Worm (Caenorhabditis elegans) whole organism, L1 larva: ENCODE measurements around the gene laf-1.

Experiments used
- C16A3.4 ChIP-seq: fragments of 150-350 bp; optimal IDR thresholded peaks from 2 replicates; lab custom pipeline; 2014; ENCODE audit warnings: missing biosample characterization, missing genetic modification characterization
- C34B4.2 ChIP-seq: sonication (generic microtip); optimal IDR thresholded peaks from 2 replicates; lab custom pipeline; 2017; ENCODE audit warnings: mild to moderate bottlenecking, missing genetic modification characterization, missing compliant biosample characterization
- F16B12.6 ChIP-seq: fragments of 150-350 bp; optimal IDR thresholded peaks from 2 replicates; lab custom pipeline; 2014; ENCODE audit warnings: missing biosample characterization, missing genetic modification characterization
- Y116A8C.19 ChIP-seq: sonication (generic microtip); optimal IDR thresholded peaks from 2 replicates; lab custom pipeline; 2016; ENCODE audit warnings: missing compliant biosample characterization, missing genetic modification characterization, borderline replicate concordance
- blmp-1 ChIP-seq: fragments of 150-350 bp; optimal IDR thresholded peaks from 2 replicates; lab custom pipeline; 2014; ENCODE audit warnings: missing biosample characterization, missing genetic modification characterization
- ceh-90 ChIP-seq: sonication (generic microtip); optimal IDR thresholded peaks from 2 replicates; lab custom pipeline; 2016; ENCODE audit warnings: missing genetic modification characterization, missing compliant biosample characterization
- ces-1 ChIP-seq: fragments of 150-350 bp; optimal IDR thresholded peaks from 2 replicates; lab custom pipeline; 2014; ENCODE audit warnings: missing biosample characterization, missing genetic modification reagents, missing genetic modification characterization
- dpl-1 ChIP-seq, 3 experiments: fragments of 150-350 bp in 2 of 3; sonication (generic microtip) in 1 of 3; optimal IDR thresholded peaks; 2 replicates each; lab custom pipeline; 2014 to 2017; ENCODE audit warnings: missing biosample characterization in 3 of 3, missing genetic modification characterization in 3 of 3, missing genetic modification reagents in 3 of 3
- dsc-1 ChIP-seq: sonication (generic microtip); optimal IDR thresholded peaks from 2 replicates; lab custom pipeline; 2016; ENCODE audit warnings: mild to moderate bottlenecking, missing genetic modification characterization, missing compliant biosample characterization
- efl-1 ChIP-seq, 4 experiments: fragments of 150-350 bp; optimal IDR thresholded peaks in 3 of 4; peaks in 1 of 4; 1 replicate in 1 of 4; 2 replicates in 3 of 4; lab custom pipeline; 2014; ENCODE audit warnings: missing biosample characterization in 2 of 4, missing genetic modification characterization in 2 of 4, missing genetic modification reagents in 2 of 4
- efl-3 ChIP-seq: fragments of 200-800 bp; sonication (Bioruptor generic); optimal IDR thresholded peaks from 2 replicates; lab custom pipeline; 2018; ENCODE audit warnings: mild to moderate bottlenecking, missing genetic modification characterization, missing compliant biosample characterization
- egl-27 ChIP-seq, 2 experiments: fragments of 150-350 bp in 1 of 2; sonication (generic microtip); optimal IDR thresholded peaks; 3 replicates each; lab custom pipeline; 2017 to 2018; ENCODE audit warnings: missing biosample characterization in 2 of 2, missing genetic modification characterization in 2 of 2, missing genetic modification reagents in 2 of 2
- elt-3 ChIP-seq, 6 experiments: fragments of 150-350 bp in 1 of 6; sonication (generic microtip); optimal IDR thresholded peaks; 2 replicates each; lab custom pipeline; 2017 to 2018; ENCODE audit warnings: missing biosample characterization in 6 of 6, missing genetic modification characterization in 6 of 6, inconsistent platforms in 1 of 6
- fkh-4 ChIP-seq: sonication (generic microtip); optimal IDR thresholded peaks from 2 replicates; lab custom pipeline; 2016; ENCODE audit warnings: missing compliant biosample characterization, missing genetic modification characterization, borderline replicate concordance
- fkh-8 ChIP-seq: sonication (generic microtip); optimal IDR thresholded peaks from 2 replicates; lab custom pipeline; 2016; ENCODE audit warnings: mild to moderate bottlenecking, missing genetic modification characterization, missing compliant biosample characterization
- grh-1 ChIP-seq: fragments of 200-800 bp; sonication (Bioruptor generic); IDR thresholded peaks from 2 replicates; pipeline ENCODE4 v1.3.6; 2022; ENCODE audit warnings: missing genetic modification reagents, missing genetic modification characterization, missing compliant biosample characterization
- hlh-17 ChIP-seq: fragments of 200-800 bp; sonication (Bioruptor generic); optimal IDR thresholded peaks from 2 replicates; lab custom pipeline; 2018; ENCODE audit warnings: missing genetic modification characterization, mild to moderate bottlenecking, missing compliant biosample characterization, moderate library complexity, borderline replicate concordance
- hlh-4 ChIP-seq: sonication (generic microtip); optimal IDR thresholded peaks from 2 replicates; lab custom pipeline; 2016; ENCODE audit warnings: mild to moderate bottlenecking, missing genetic modification characterization, missing compliant biosample characterization
- irx-1 ChIP-seq: sonication (generic microtip); optimal IDR thresholded peaks from 2 replicates; lab custom pipeline; 2016; ENCODE audit warnings: missing genetic modification characterization, missing compliant biosample characterization
- isw-1 ChIP-seq: fragments of 200-800 bp; sonication (Bioruptor generic); IDR thresholded peaks from 2 replicates; pipeline ENCODE4 v1.3.6; 2022; ENCODE audit warnings: missing genetic modification characterization, missing compliant biosample characterization
- jun-1 ChIP-seq: fragments of 150-350 bp; optimal IDR thresholded peaks from 2 replicates; lab custom pipeline; 2014; ENCODE audit warnings: missing biosample characterization, missing genetic modification reagents, missing genetic modification characterization
- lin-13 ChIP-seq: fragments of 150-350 bp; optimal IDR thresholded peaks from 2 replicates; lab custom pipeline; 2014; ENCODE audit warnings: missing biosample characterization, missing genetic modification reagents, missing genetic modification characterization
- lin-14 ChIP-seq: fragments of 200-800 bp; sonication (Bioruptor generic); optimal IDR thresholded peaks from 2 replicates; lab custom pipeline; 2018; ENCODE audit warnings: mild to moderate bottlenecking, missing genetic modification characterization, moderate library complexity, missing compliant biosample characterization
- lin-15B ChIP-seq: fragments of 150-350 bp; sonication (generic microtip); optimal IDR thresholded peaks from 3 replicates; lab custom pipeline; 2014; ENCODE audit warnings: missing biosample characterization, missing genetic modification characterization
- lin-35 ChIP-seq, 2 experiments: fragments of 150-350 bp; optimal IDR thresholded peaks; 2 replicates each; lab custom pipeline; 2014; ENCODE audit warnings: missing biosample characterization in 2 of 2, missing genetic modification characterization in 2 of 2, missing genetic modification reagents in 2 of 2
- lin-39 ChIP-seq: fragments of 150-350 bp; optimal IDR thresholded peaks from 2 replicates; lab custom pipeline; 2014; ENCODE audit warnings: missing biosample characterization, missing genetic modification reagents, missing genetic modification characterization
- lir-3 ChIP-seq: sonication (generic microtip); optimal IDR thresholded peaks from 2 replicates; lab custom pipeline; 2016; ENCODE audit warnings: mild to moderate bottlenecking, missing genetic modification characterization, moderate library complexity, missing compliant biosample characterization; ENCODE audit not compliant: poor library complexity
- lsy-2 ChIP-seq, 2 experiments: fragments of 150-350 bp; optimal IDR thresholded peaks; 2 replicates each; lab custom pipeline; 2014; ENCODE audit warnings: missing biosample characterization in 2 of 2, missing genetic modification characterization in 2 of 2
- mdl-1 ChIP-seq, 2 experiments: fragments of 150-350 bp; optimal IDR thresholded peaks; 2 replicates each; lab custom pipeline; 2014 to 2017; ENCODE audit warnings: missing biosample characterization in 2 of 2, missing genetic modification characterization in 2 of 2, inconsistent platforms in 1 of 2
- mef-2 ChIP-seq: fragments of 150-350 bp; optimal IDR thresholded peaks from 2 replicates; lab custom pipeline; 2014; ENCODE audit warnings: missing biosample characterization, missing genetic modification characterization
- mep-1 ChIP-seq: fragments of 150-350 bp; optimal IDR thresholded peaks from 2 replicates; lab custom pipeline; 2014; ENCODE audit warnings: missing biosample characterization, missing genetic modification characterization
- nhr-11 ChIP-seq: fragments of 150-350 bp; optimal IDR thresholded peaks from 2 replicates; lab custom pipeline; 2014; ENCODE audit warnings: missing biosample characterization, missing genetic modification characterization
- nhr-19 ChIP-seq: fragments of 200-800 bp; sonication (Bioruptor generic); conservative IDR thresholded peaks from 2 replicates; pipeline ENCODE4 v1.3.6; 2022; ENCODE audit warnings: missing genetic modification characterization, missing compliant biosample characterization
- nhr-20 ChIP-seq: sonication (generic microtip); optimal IDR thresholded peaks from 2 replicates; lab custom pipeline; 2016; ENCODE audit warnings: mild to moderate bottlenecking, missing genetic modification characterization, missing compliant biosample characterization
- nhr-237 ChIP-seq: fragments of 150-350 bp; optimal IDR thresholded peaks from 2 replicates; lab custom pipeline; 2014; ENCODE audit warnings: missing biosample characterization, missing genetic modification characterization
- nhr-47 ChIP-seq: sonication (generic microtip); optimal IDR thresholded peaks from 2 replicates; lab custom pipeline; 2016; ENCODE audit warnings: mild to moderate bottlenecking, missing genetic modification characterization, moderate library complexity, missing compliant biosample characterization
- nhr-71 ChIP-seq: sonication (generic microtip); optimal IDR thresholded peaks from 2 replicates; lab custom pipeline; 2016; ENCODE audit warnings: mild to moderate bottlenecking, missing genetic modification characterization, moderate library complexity, missing compliant biosample characterization
- nhr-76 ChIP-seq: sonication (generic microtip); optimal IDR thresholded peaks from 2 replicates; lab custom pipeline; 2017; ENCODE audit warnings: missing biosample characterization, missing genetic modification characterization
- nhr-85 ChIP-seq: sonication (generic microtip); peaks from one replicate; lab custom pipeline; 2016; ENCODE audit warnings: missing genetic modification characterization, inconsistent platforms, missing compliant biosample characterization
- nhr-90 ChIP-seq: sonication (generic microtip); optimal IDR thresholded peaks from 2 replicates; lab custom pipeline; 2016; ENCODE audit warnings: mild to moderate bottlenecking, missing genetic modification characterization, missing compliant biosample characterization; ENCODE audit not compliant: poor library complexity
- skn-1 ChIP-seq: fragments of 150-350 bp; optimal IDR thresholded peaks from 2 replicates; lab custom pipeline; 2014; ENCODE audit warnings: missing biosample characterization, missing genetic modification characterization
- snu-23 ChIP-seq: sonication (generic microtip); optimal IDR thresholded peaks from 2 replicates; lab custom pipeline; 2016; ENCODE audit warnings: missing genetic modification characterization, missing compliant biosample characterization
- swsn-7 ChIP-seq: sonication (generic microtip); optimal IDR thresholded peaks from 2 replicates; lab custom pipeline; 2016; ENCODE audit warnings: missing genetic modification characterization, missing compliant biosample characterization
- tbx-2 ChIP-seq: sonication (generic microtip); optimal IDR thresholded peaks from 2 replicates; lab custom pipeline; 2016; ENCODE audit warnings: missing genetic modification characterization, missing compliant biosample characterization
- unc-130 ChIP-seq: fragments of 150-350 bp; optimal IDR thresholded peaks from 2 replicates; lab custom pipeline; 2017; ENCODE audit warnings: missing biosample characterization, missing genetic modification characterization, inconsistent platforms
- xbp-1 ChIP-seq: sonication (generic microtip); optimal IDR thresholded peaks from 2 replicates; lab custom pipeline; 2016; ENCODE audit warnings: missing genetic modification characterization, missing compliant biosample characterization
- ztf-4 ChIP-seq: fragments of 150-350 bp; optimal IDR thresholded peaks from 2 replicates; lab custom pipeline; 2014; ENCODE audit warnings: missing biosample characterization, missing genetic modification characterization

The laf-1 gene

DNA sequence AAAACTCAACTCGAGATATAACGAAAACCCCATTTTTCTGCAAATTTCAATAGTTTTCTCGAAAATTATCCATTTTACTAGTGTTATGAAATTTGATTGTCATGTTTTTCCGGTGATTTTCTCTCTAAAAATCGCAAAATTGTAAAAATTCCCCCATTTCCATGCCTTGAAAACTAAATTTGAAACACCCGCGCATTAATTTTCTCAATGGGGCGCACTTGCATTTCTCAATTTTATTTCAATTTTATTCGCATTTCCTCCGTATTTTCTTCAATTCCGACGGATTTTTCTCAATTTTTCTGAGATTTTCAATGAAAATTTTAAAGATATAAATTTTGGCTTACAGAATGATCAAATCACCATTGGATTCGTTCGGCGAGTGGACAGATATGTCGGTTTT, 26.2 kb upstream of the laf-1 start, which contains the start of gene Y71H2AM.3 (continued):
- TF ChIP-seq ces-1 (GFP tag; lab: Kevin White, UChicago) (no peak), nhr-76 (tag; lab: Kevin White, UChicago) (no peak), nhr-19 (peak; percentile 51), nhr-71 (tag; lab: Kevin White, UChicago) (peak; percentile 66), fkh-8 (tag; lab: Kevin White, UChicago) (peak; percentile 40), jun-1 (tag; lab: Kevin White, UChicago) (peak; percentile 11), C34B4.2 (tag; lab: Kevin White, UChicago) (no peak), lin-35 (GFP tag; optimal IDR thresholded peaks at IDR 0.05; lab: Kevin White, UChicago) (peak; percentile 95 to 96), isw-1 (GFP tag; lab: Robert Waterston, UW) (no peak; the same call in 1 of the 2 replicates), irx-1 (tag; lab: Kevin White, UChicago) (no peak), hlh-4 (tag; lab: Kevin White, UChicago) (no peak), lin-39 (no peak), egl-27 (tag; optimal IDR thresholded peaks at IDR 0.05; lab: Kevin White, UChicago) (no peak), dpl-1 (GFP tag; optimal IDR thresholded peaks at IDR 0.05; lab: Kevin White, UChicago) (peak; percentile 92 to 94 (median 93)), mdl-1 (tag; optimal IDR thresholded peaks at IDR 0.05; lab: Kevin White, UChicago) (no peak), mef-2 (no peak), lin-15B (tag; lab: Kevin White, UChicago) (peak; percentile 48), lir-3 (tag; lab: Kevin White, UChicago) (no peak), efl-1 (optimal IDR thresholded peaks at IDR 0.05; lab: Kevin White, UChicago) (peak; percentile 95 to 96), efl-1 (GFP tag; optimal IDR thresholded peaks at IDR 0.05 in 1 of 2; lab: Kevin White, UChicago) (peak; percentile 95 to 99), lsy-2 (tag; optimal IDR thresholded peaks at IDR 0.05; lab: Kevin White, UChicago) (peak; percentile 67 to 75), dsc-1 (tag; lab: Kevin White, UChicago) (peak; percentile 62), efl-3 (no peak), mep-1 (peak; percentile 70)
- TF ChIP-seq, all 84 proteins: peak for 30

DNA sequence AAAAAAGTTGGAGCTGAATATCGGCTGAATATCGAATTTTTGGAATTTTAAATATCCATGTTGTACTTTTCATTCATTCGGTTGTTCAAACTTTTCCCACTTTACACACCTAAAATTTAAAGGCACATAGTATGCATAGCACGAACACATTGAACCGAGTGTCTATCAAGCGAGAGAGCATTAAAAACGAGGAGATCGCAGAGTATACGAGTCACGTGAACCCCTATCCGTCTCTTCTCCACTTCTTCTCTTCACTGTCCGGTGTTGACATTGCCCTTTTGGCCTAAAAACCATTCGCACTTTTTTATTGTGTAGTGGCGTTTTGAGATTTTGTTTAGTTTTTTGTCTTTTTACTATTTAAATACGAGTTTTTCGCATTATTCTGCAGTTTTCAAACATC, 25.6 kb upstream of the laf-1 start:
- TF ChIP-seq blmp-1 (tag; lab: Kevin White, UChicago): peak; percentile 61
- TF ChIP-seq lin-14: peak; percentile 90
- peak; percentile 40 for TF ChIP-seq ztf-4
- peak; percentile 14 for TF ChIP-seq skn-1 (tag; lab: Kevin White, UChicago)
- TF ChIP-seq snu-23 (GFP tag; lab: Kevin White, UChicago): peak; percentile 87
- TF ChIP-seq dsc-1 (tag; lab: Kevin White, UChicago): peak; percentile 37
- peak; percentile 78 for TF ChIP-seq nhr-85 (tag; lab: Kevin White, UChicago)
- TF ChIP-seq C16A3.4 (tag; lab: Kevin White, UChicago): peak; percentile 62
- TF ChIP-seq F16B12.6 (tag; lab: Kevin White, UChicago): peak; percentile 54
- TF ChIP-seq ces-1 (GFP tag; lab: Kevin White, UChicago): no peak
- peak; percentile 36; the same call in 1 of the 2 replicates for TF ChIP-seq grh-1 (GFP tag; lab: Robert Waterston, UW)
- TF ChIP-seq swsn-7 (tag; lab: Kevin White, UChicago): peak; percentile 55
- TF ChIP-seq mdl-1 (tag; optimal IDR thresholded peaks at IDR 0.05; lab: Kevin White, UChicago): peak in 1 of 2 experiments; percentile 74
- TF ChIP-seq irx-1 (tag; lab: Kevin White, UChicago): peak; percentile 19
- peak; percentile 76 to 79 for TF ChIP-seq lsy-2 (tag; optimal IDR thresholded peaks at IDR 0.05; lab: Kevin White, UChicago)
- TF ChIP-seq ceh-90: no peak
- TF ChIP-seq isw-1 (GFP tag; lab: Robert Waterston, UW): no peak
- peak; percentile 42 for TF ChIP-seq nhr-90 (tag; lab: Kevin White, UChicago)
- peak; percentile 72 for TF ChIP-seq lin-13 (GFP tag; lab: Kevin White, UChicago)
- TF ChIP-seq nhr-237 (tag; lab: Kevin White, UChicago): no peak
- TF ChIP-seq dpl-1 (GFP tag; optimal IDR thresholded peaks at IDR 0.05; lab: Kevin White, UChicago): peak; percentile 65 to 78 (median 77)
- peak; percentile 86 for TF ChIP-seq mep-1
- TF ChIP-seq lin-39: peak; percentile 41
- peak in 2 of 6 experiments; percentile 19 to 70 for TF ChIP-seq elt-3 (tag; optimal IDR thresholded peaks at IDR 0.05; lab: Kevin White, UChicago)
- no peak for TF ChIP-seq nhr-11 (tag; lab: Kevin White, UChicago)
- TF ChIP-seq nhr-19: peak; percentile 43
- TF ChIP-seq fkh-4 (tag; lab: Kevin White, UChicago): no peak
- peak; percentile 46 for TF ChIP-seq xbp-1 (tag; lab: Kevin White, UChicago)
- TF ChIP-seq hlh-17 (GFP tag; lab: Kevin White, UChicago): no peak
- peak; percentile 48 for TF ChIP-seq tbx-2 (tag; lab: Kevin White, UChicago)
- TF ChIP-seq Y116A8C.19 (tag; lab: Kevin White, UChicago): no peak
- peak; percentile 45 for TF ChIP-seq unc-130 (tag; lab: Kevin White, UChicago)
- peak; percentile 44 for TF ChIP-seq nhr-47 (tag; lab: Kevin White, UChicago)
- peak; percentile 68 for TF ChIP-seq nhr-71 (tag; lab: Kevin White, UChicago)
- TF ChIP-seq efl-1 (optimal IDR thresholded peaks at IDR 0.05; lab: Kevin White, UChicago): peak; percentile 80
- TF ChIP-seq efl-1 (GFP tag; optimal IDR thresholded peaks at IDR 0.05 in 1 of 2; lab: Kevin White, UChicago): peak; percentile 78 to 98
- peak; percentile 33 for TF ChIP-seq jun-1 (tag; lab: Kevin White, UChicago)
- TF ChIP-seq nhr-20 (tag; lab: Kevin White, UChicago): peak; percentile 68
